Fruit fly (Drosophila melanogaster) whole organism, prepupa: ENCODE data around the gene Atac1.

ENCODE experiments used
- Blimp-1 ChIP-seq: fragments of 200-800 bp; sonication (Bioruptor generic); optimal IDR thresholded peaks from 3 replicates; lab custom pipeline; 2017; ENCODE audit warnings: missing biosample characterization, missing genetic modification characterization, mild to moderate bottlenecking, moderate library complexity, missing genetic modification reagents
- CG11294 ChIP-seq: fragments of 200-800 bp; sonication (Bioruptor generic); IDR thresholded peaks from 2 replicates; pipeline ENCODE4 v1.3.6; 2022; ENCODE audit warnings: missing biosample characterization, missing genetic modification characterization
- CG11762 ChIP-seq: fragments of 200-800 bp; sonication (Bioruptor generic); optimal IDR thresholded peaks from 3 replicates; lab custom pipeline; 2016; ENCODE audit warnings: missing biosample characterization, missing genetic modification characterization; ENCODE audit not compliant: insufficient read depth
- CG11902 ChIP-seq: fragments of 200-800 bp; sonication (Bioruptor generic); optimal IDR thresholded peaks from 3 replicates; lab custom pipeline; 2016; ENCODE audit warnings: missing biosample characterization, missing genetic modification characterization
- CG15336 ChIP-seq: fragments of 200-800 bp; sonication (Bioruptor generic); IDR thresholded peaks from 2 replicates; pipeline ENCODE4 v1.3.6; 2022; ENCODE audit warnings: missing biosample characterization, missing genetic modification characterization
- CG31627 ChIP-seq: fragments of 200-800 bp; sonication (Bioruptor generic); optimal IDR thresholded peaks from 3 replicates; lab custom pipeline; 2016; ENCODE audit warnings: missing biosample characterization, missing genetic modification characterization
- CG32006 ChIP-seq: fragments of 200-800 bp; sonication (Bioruptor generic); optimal IDR thresholded peaks from 3 replicates; lab custom pipeline; 2017; ENCODE audit warnings: missing biosample characterization, mild to moderate bottlenecking, missing genetic modification characterization
- CG34406 ChIP-seq: fragments of 200-800 bp; sonication (Bioruptor generic); optimal IDR thresholded peaks from 3 replicates; lab custom pipeline; 2016; ENCODE audit warnings: missing biosample characterization, missing genetic modification characterization
- CG3919 ChIP-seq: fragments of 200-800 bp; sonication (Bioruptor generic); optimal IDR thresholded peaks from 3 replicates; lab custom pipeline; 2016; ENCODE audit warnings: missing biosample characterization, missing genetic modification characterization
- CG4318 ChIP-seq: fragments of 200-800 bp; sonication (Bioruptor generic); optimal IDR thresholded peaks from 3 replicates; lab custom pipeline; 2017; ENCODE audit warnings: missing biosample characterization, mild to moderate bottlenecking, missing genetic modification characterization
- CG6163 ChIP-seq: fragments of 200-800 bp; sonication (Bioruptor generic); IDR thresholded peaks from 3 replicates; pipeline ENCODE4 v1.3.6; 2022; ENCODE audit warnings: missing biosample characterization, missing genetic modification characterization
- CG6276 ChIP-seq: fragments of 200-800 bp; sonication (Bioruptor generic); optimal IDR thresholded peaks from 2 replicates; lab custom pipeline; 2017; ENCODE audit warnings: missing biosample characterization, mild to moderate bottlenecking, missing genetic modification characterization
- CG6792 ChIP-seq: fragments of 200-800 bp; sonication (Bioruptor generic); optimal IDR thresholded peaks from 3 replicates; lab custom pipeline; 2016; ENCODE audit warnings: missing biosample characterization, missing genetic modification characterization
- CG6808 ChIP-seq: fragments of 200-800 bp; sonication (Bioruptor generic); optimal IDR thresholded peaks from 3 replicates; lab custom pipeline; 2017; ENCODE audit warnings: missing biosample characterization, missing genetic modification characterization, mild to moderate bottlenecking, moderate library complexity, missing genetic modification reagents
- CG6854 ChIP-seq: fragments of 200-800 bp; sonication (Bioruptor generic); optimal IDR thresholded peaks from 2 replicates; lab custom pipeline; 2017; ENCODE audit warnings: missing biosample characterization, mild to moderate bottlenecking, missing genetic modification characterization
- CG8319 ChIP-seq: fragments of 200-800 bp; sonication (Bioruptor generic); optimal IDR thresholded peaks from 3 replicates; lab custom pipeline; 2016; ENCODE audit warnings: missing biosample characterization, missing genetic modification characterization
- CG8632 ChIP-seq: fragments of 200-800 bp; sonication (Bioruptor generic); optimal IDR thresholded peaks from 3 replicates; lab custom pipeline; 2016; ENCODE audit warnings: missing biosample characterization, missing genetic modification characterization
- Eip78C ChIP-seq: fragments of 200-800 bp; sonication (Bioruptor generic); peaks from one replicate; lab custom pipeline; 2016; ENCODE audit warnings: missing biosample characterization, missing genetic modification characterization
- Ets96B ChIP-seq: fragments of 200-800 bp; optimal IDR thresholded peaks from 2 replicates; lab custom pipeline; 2019; ENCODE audit warnings: missing biosample characterization, mild to moderate bottlenecking, missing genetic modification characterization, moderate library complexity
- Gug ChIP-seq: fragments of 200-800 bp; sonication (Bioruptor generic); IDR thresholded peaks from 2 replicates; pipeline ENCODE4 v1.3.6; 2022; ENCODE audit warnings: missing biosample characterization, missing genetic modification characterization
- Hr39 ChIP-seq: fragments of 200-800 bp; sonication (Bioruptor generic); optimal IDR thresholded peaks from 2 replicates; lab custom pipeline; 2016; ENCODE audit warnings: missing biosample characterization, missing genetic modification characterization
- Hr4 ChIP-seq: fragments of 200-800 bp; sonication (Bioruptor generic); optimal IDR thresholded peaks from 3 replicates; lab custom pipeline; 2016; ENCODE audit warnings: missing biosample characterization, missing genetic modification characterization
- Lpt ChIP-seq: fragments of 200-800 bp; sonication (Bioruptor generic); optimal IDR thresholded peaks from 3 replicates; lab custom pipeline; 2016; ENCODE audit warnings: missing biosample characterization, missing genetic modification characterization
- Met ChIP-seq: fragments of 200-800 bp; sonication (Bioruptor generic); optimal IDR thresholded peaks from 3 replicates; lab custom pipeline; 2016; ENCODE audit warnings: missing biosample characterization, missing genetic modification characterization
- OdsH ChIP-seq: fragments of 200-800 bp; sonication (Bioruptor generic); optimal IDR thresholded peaks from 3 replicates; lab custom pipeline; 2016; ENCODE audit warnings: missing biosample characterization, missing genetic modification characterization
- Smox ChIP-seq: fragments of 200-800 bp; sonication (Bioruptor generic); optimal IDR thresholded peaks from 3 replicates; lab custom pipeline; 2016; ENCODE audit warnings: missing biosample characterization, missing genetic modification characterization
- Sox102F ChIP-seq: fragments of 200-800 bp; sonication (Bioruptor generic); optimal IDR thresholded peaks from 2 replicates; lab custom pipeline; 2016; ENCODE audit warnings: missing biosample characterization, mild to moderate bottlenecking, missing genetic modification characterization
- Sox14 ChIP-seq: fragments of 200-800 bp; sonication (Bioruptor generic); optimal IDR thresholded peaks from 3 replicates; lab custom pipeline; 2016; ENCODE audit warnings: missing biosample characterization, missing genetic modification characterization
- Sox15 ChIP-seq: fragments of 200-800 bp; sonication (Bioruptor generic); optimal IDR thresholded peaks from 3 replicates; lab custom pipeline; 2016; ENCODE audit warnings: missing biosample characterization, missing genetic modification characterization
- acj6 ChIP-seq: fragments of 200-800 bp; sonication (Bioruptor generic); optimal IDR thresholded peaks from 3 replicates; lab custom pipeline; 2016; ENCODE audit warnings: missing biosample characterization, missing genetic modification characterization
- cyc ChIP-seq: fragments of 200-800 bp; sonication (Bioruptor generic); optimal IDR thresholded peaks from 3 replicates; lab custom pipeline; 2016; ENCODE audit warnings: missing biosample characterization, missing genetic modification characterization
- dac ChIP-seq: fragments of 200-800 bp; sonication (Bioruptor generic); optimal IDR thresholded peaks from 2 replicates; lab custom pipeline; 2017; ENCODE audit warnings: missing biosample characterization, mild to moderate bottlenecking, missing genetic modification characterization
- dsx ChIP-seq: fragments of 200-800 bp; optimal IDR thresholded peaks from 3 replicates; lab custom pipeline; 2019; ENCODE audit warnings: missing biosample characterization, mild to moderate bottlenecking, missing genetic modification characterization, moderate library complexity; ENCODE audit not compliant: poor library complexity, severe bottlenecking
- esn ChIP-seq: fragments of 200-800 bp; sonication (Bioruptor generic); optimal IDR thresholded peaks from 2 replicates; lab custom pipeline; 2016; ENCODE audit warnings: missing biosample characterization, mild to moderate bottlenecking, missing genetic modification characterization, moderate library complexity
- fd59A ChIP-seq: fragments of 200-800 bp; sonication (Bioruptor generic); optimal IDR thresholded peaks from 2 replicates; lab custom pipeline; 2017; ENCODE audit warnings: missing biosample characterization, mild to moderate bottlenecking, missing genetic modification characterization, missing genetic modification reagents
- fkh ChIP-seq: fragments of 200-800 bp; sonication (Bioruptor generic); optimal IDR thresholded peaks from 3 replicates; lab custom pipeline; 2017; ENCODE audit warnings: missing biosample characterization, mild to moderate bottlenecking, missing genetic modification characterization, moderate library complexity
- lz ChIP-seq: fragments of 200-800 bp; sonication (Bioruptor generic); optimal IDR thresholded peaks from 3 replicates; lab custom pipeline; 2016; ENCODE audit warnings: missing biosample characterization, missing genetic modification characterization
- net ChIP-seq: fragments of 200-800 bp; sonication (Bioruptor generic); optimal IDR thresholded peaks from 3 replicates; lab custom pipeline; 2016; ENCODE audit warnings: missing biosample characterization, missing genetic modification characterization
- pdm3 ChIP-seq: fragments of 200-800 bp; sonication (Bioruptor generic); optimal IDR thresholded peaks from 3 replicates; lab custom pipeline; 2016; ENCODE audit warnings: missing biosample characterization, missing genetic modification characterization
- salr ChIP-seq, 2 experiments: fragments of 200-800 bp; sonication (Bioruptor generic); optimal IDR thresholded peaks; 3 replicates each; lab custom pipeline; 2016 to 2018; ENCODE audit warnings: missing biosample characterization in 2 of 2, missing genetic modification characterization in 2 of 2, mild to moderate bottlenecking in 1 of 2
- svp ChIP-seq: fragments of 200-800 bp; sonication (Bioruptor generic); peaks from one replicate; lab custom pipeline; 2016; ENCODE audit warnings: missing biosample characterization, missing genetic modification characterization
- topi ChIP-seq: fragments of 200-800 bp; sonication (Bioruptor generic); optimal IDR thresholded peaks from 3 replicates; lab custom pipeline; 2016; ENCODE audit warnings: missing biosample characterization, missing genetic modification characterization
- vri ChIP-seq: fragments of 200-800 bp; sonication (Bioruptor generic); optimal IDR thresholded peaks from 3 replicates; lab custom pipeline; 2016; ENCODE audit warnings: missing biosample characterization, mild to moderate bottlenecking, missing genetic modification characterization

The Atac1 gene

DNA sequence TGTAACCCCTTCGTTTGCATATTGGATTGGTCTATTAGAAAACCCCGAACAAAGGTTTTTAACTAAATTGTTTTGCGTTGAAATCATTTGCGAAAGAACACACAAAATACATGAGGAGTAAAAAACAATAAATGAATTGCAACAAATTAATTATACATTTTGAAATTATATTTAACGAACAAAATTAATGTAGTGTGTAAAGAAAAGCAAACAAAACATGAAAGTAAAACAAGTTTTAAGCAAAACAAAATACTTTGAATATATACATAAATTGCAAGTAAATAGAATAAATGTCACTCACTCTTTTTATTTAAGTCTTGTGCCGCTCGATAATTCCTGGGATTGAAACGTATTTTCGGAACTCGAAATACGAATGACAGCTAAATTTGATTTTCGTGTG is 28.3 kb downstream of the Atac1 start, which contains the start of gene CG43232:
TSS of gene CG43232 (plus strand) at position 301 of the 400 bp plus-strand sequence.
- no peak for TF ChIP-seq CG31627 (GFP tag; lab: Kevin White, UChicago)
- no peak for TF ChIP-seq Eip78C (GFP tag; lab: Kevin White, UChicago)
- no peak for TF ChIP-seq cyc (GFP tag; lab: Kevin White, UChicago)
- TF ChIP-seq fd59A (GFP tag; lab: Kevin White, UChicago): no peak
- no peak for TF ChIP-seq salr (GFP tag; optimal IDR thresholded peaks at IDR 0.05; lab: Kevin White, UChicago)
- no peak for TF ChIP-seq CG8319 (GFP tag; lab: Kevin White, UChicago)
- no peak for TF ChIP-seq Hr4 (GFP tag; lab: Kevin White, UChicago)
- no peak for TF ChIP-seq CG4318 (GFP tag; lab: Kevin White, UChicago)
- no peak for TF ChIP-seq lz (GFP tag; lab: Kevin White, UChicago)
- TF ChIP-seq topi (GFP tag; lab: Kevin White, UChicago): no peak
- TF ChIP-seq, all 60 proteins: peak for 0

DNA sequence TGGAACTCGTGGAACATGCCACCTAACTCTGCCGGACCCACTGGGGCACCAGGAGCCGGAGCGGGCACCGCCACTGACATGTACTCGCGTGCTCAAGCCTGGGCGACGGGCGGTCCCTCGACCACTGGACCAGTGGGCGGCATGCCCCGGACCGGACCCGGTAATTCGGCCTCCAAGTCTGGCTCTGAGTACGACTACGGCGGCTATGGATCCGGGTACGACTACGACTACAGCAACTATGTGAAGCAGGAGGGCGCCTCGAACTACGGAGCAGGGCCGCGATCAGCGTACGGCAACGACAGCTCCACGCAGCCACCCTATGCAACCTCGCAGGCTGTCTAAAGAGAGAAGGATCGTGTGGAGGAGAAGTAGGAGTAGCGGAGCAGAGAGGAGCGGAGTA is 35.0 kb downstream of the Atac1 start:
- TF ChIP-seq vri (GFP tag; lab: Kevin White, UChicago) (no peak), esn (GFP tag; lab: Kevin White, UChicago) (no peak), Hr4 (GFP tag; lab: Kevin White, UChicago) (no peak), Gug (GFP tag; lab: Robert Waterston, UW) (no peak), fd59A (GFP tag; lab: Kevin White, UChicago) (no peak), Hr39 (GFP tag; lab: Kevin White, UChicago) (no peak), CG31627 (GFP tag; lab: Kevin White, UChicago) (no peak), CG8319 (GFP tag; lab: Kevin White, UChicago) (no peak), CG34406 (GFP tag; lab: Kevin White, UChicago) (no peak), OdsH (GFP tag; lab: Kevin White, UChicago) (no peak), CG11902 (GFP tag; lab: Kevin White, UChicago) (no peak), CG6808 (GFP tag; lab: Kevin White, UChicago) (no peak), CG6792 (GFP tag; lab: Kevin White, UChicago) (no peak), svp (GFP tag; lab: Kevin White, UChicago) (no peak), CG11294 (GFP tag; lab: Robert Waterston, UW) (no peak), CG6854 (GFP tag; lab: Kevin White, UChicago) (no peak), Smox (GFP tag; lab: Kevin White, UChicago) (no peak), Blimp-1 (GFP tag; lab: Kevin White, UChicago) (no peak)
- TF ChIP-seq, all 60 proteins: peak for 0

DNA sequence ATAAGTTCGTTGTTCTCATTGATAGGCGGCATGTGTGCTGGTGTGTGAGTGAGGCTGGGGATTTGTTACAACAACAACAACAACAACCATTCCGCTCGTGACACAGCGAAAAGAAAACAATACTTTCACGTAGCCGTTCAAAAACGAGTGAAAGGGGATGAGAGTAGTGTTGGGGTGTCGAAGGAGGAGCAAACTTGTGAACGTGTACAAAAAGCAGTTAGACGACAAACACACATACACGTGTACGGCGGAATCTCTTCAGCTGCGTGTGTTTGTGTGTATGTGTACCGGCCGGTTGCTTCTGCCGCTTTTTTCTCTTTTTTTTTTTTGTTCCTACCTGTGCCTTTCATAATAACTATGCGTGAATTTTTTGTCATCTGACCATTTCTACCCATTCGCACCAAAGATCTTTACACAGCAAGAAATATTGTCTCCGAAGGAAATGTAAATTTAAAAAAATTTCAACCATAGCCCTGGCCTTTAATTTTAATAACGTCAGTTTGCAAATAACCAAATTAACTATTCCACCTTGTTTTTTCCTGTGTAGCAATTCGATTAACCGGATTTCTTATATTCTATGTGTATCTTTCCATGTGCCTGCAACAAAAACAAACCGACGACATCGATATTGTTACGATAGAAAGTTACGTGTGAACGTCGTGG is 37.9 kb downstream of the Atac1 start:
- TF ChIP-seq CG15336 (GFP tag; lab: Robert Waterston, UW): peak; percentile 92
- peak; percentile 84 for TF ChIP-seq Sox14
- no peak for TF ChIP-seq CG32006 (GFP tag; lab: Kevin White, UChicago)
- TF ChIP-seq Ets96B (tag; lab: Kevin White, UChicago): peak; percentile 83
- TF ChIP-seq CG11294 (GFP tag; lab: Robert Waterston, UW): no peak; the same call in 1 of the 2 replicates
- TF ChIP-seq Lpt (GFP tag; lab: Kevin White, UChicago): peak; percentile 70
- TF ChIP-seq salr (GFP tag; optimal IDR thresholded peaks at IDR 0.05; lab: Kevin White, UChicago): peak; percentile 64 to 77
- TF ChIP-seq Sox15 (GFP tag; lab: Kevin White, UChicago): peak; percentile 48
- TF ChIP-seq Smox (GFP tag; lab: Kevin White, UChicago): no peak
- peak; percentile 78 for TF ChIP-seq Gug (GFP tag; lab: Robert Waterston, UW)
- TF ChIP-seq cyc (GFP tag; lab: Kevin White, UChicago): peak; percentile 69
- TF ChIP-seq CG11902 (GFP tag; lab: Kevin White, UChicago): peak; percentile 55
- peak; percentile 78 for TF ChIP-seq dsx
- TF ChIP-seq fd59A (GFP tag; lab: Kevin White, UChicago): no peak
- TF ChIP-seq OdsH (GFP tag; lab: Kevin White, UChicago): peak; percentile 83
- TF ChIP-seq CG8632 (GFP tag; lab: Kevin White, UChicago): peak; percentile 64
- no peak for TF ChIP-seq fkh
- peak; percentile 83 for TF ChIP-seq acj6 (GFP tag; lab: Kevin White, UChicago)
- no peak for TF ChIP-seq net (GFP tag; lab: Kevin White, UChicago)
- peak; percentile 83 for TF ChIP-seq esn (GFP tag; lab: Kevin White, UChicago)
- peak; percentile 68 for TF ChIP-seq CG6808 (GFP tag; lab: Kevin White, UChicago)
- peak; percentile 71 for TF ChIP-seq CG34406 (GFP tag; lab: Kevin White, UChicago)
- peak; percentile 49 for TF ChIP-seq CG8319 (GFP tag; lab: Kevin White, UChicago)
- TF ChIP-seq CG31627 (GFP tag; lab: Kevin White, UChicago): peak; percentile 80
- TF ChIP-seq dac (GFP tag; lab: Kevin White, UChicago): peak; percentile 85
- TF ChIP-seq pdm3 (GFP tag; lab: Kevin White, UChicago): peak; percentile 87
- TF ChIP-seq CG11762 (GFP tag; lab: Kevin White, UChicago): peak; percentile 88
- no peak for TF ChIP-seq Sox102F (GFP tag; lab: Kevin White, UChicago)
- no peak for TF ChIP-seq CG6276 (GFP tag; lab: Kevin White, UChicago)
- peak; percentile 72 for TF ChIP-seq Met (GFP tag; lab: Kevin White, UChicago)
- peak; percentile 74 for TF ChIP-seq CG4318 (GFP tag; lab: Kevin White, UChicago)
- TF ChIP-seq CG6163 (GFP tag; lab: Robert Waterston, UW): no peak; the same call in 1 of the 3 replicates
- no peak for TF ChIP-seq CG3919 (GFP tag; lab: Kevin White, UChicago)
